Worm (Caenorhabditis elegans) whole organism, L3 larva: ENCODE measurements around the gene sru-35.

Experiments used
- ama-1 ChIP-seq: fragments of 150-350 bp; optimal IDR thresholded peaks from 2 replicates; lab custom pipeline; 2018
- ceh-16 ChIP-seq: sonication (generic microtip); optimal IDR thresholded peaks from 2 replicates; lab custom pipeline; 2017; ENCODE audit warnings: missing biosample characterization, missing genetic modification characterization
- ceh-9 ChIP-seq: sonication (generic microtip); optimal IDR thresholded peaks from 2 replicates; lab custom pipeline; 2018; ENCODE audit warnings: missing biosample characterization, missing genetic modification characterization
- egl-27 ChIP-seq: sonication (generic microtip); optimal IDR thresholded peaks from 4 replicates; lab custom pipeline; 2017; ENCODE audit warnings: missing biosample characterization, missing genetic modification reagents, missing genetic modification characterization
- nhr-23 ChIP-seq: fragments of 150-350 bp; optimal IDR thresholded peaks from 2 replicates; lab custom pipeline; 2014; ENCODE audit warnings: missing biosample characterization, missing genetic modification reagents, missing genetic modification characterization
- nhr-237 ChIP-seq: fragments of 150-350 bp; optimal IDR thresholded peaks from 2 replicates; lab custom pipeline; 2014; ENCODE audit warnings: missing biosample characterization, missing genetic modification characterization
- unc-62 ChIP-seq: fragments of 150-350 bp; sonication (generic microtip); optimal IDR thresholded peaks from 4 replicates; lab custom pipeline; 2014; ENCODE audit warnings: missing biosample characterization, missing genetic modification reagents, missing genetic modification characterization
- ztf-11 ChIP-seq: fragments of 150-350 bp; optimal IDR thresholded peaks from 2 replicates; lab custom pipeline; 2014; ENCODE audit warnings: missing biosample characterization, missing genetic modification characterization

- TF ChIP-seq ztf-11 (tag; lab: Kevin White, UChicago) (no peak), nhr-23 (tag; lab: Kevin White, UChicago) (no peak), ama-1 (lab: Kevin White, UChicago) (no peak), egl-27 (tag; lab: Kevin White, UChicago) (no peak), ceh-16 (no peak), ceh-9 (tag; lab: Kevin White, UChicago) (no peak), unc-62 (GFP tag; lab: Kevin White, UChicago) (no peak), nhr-237 (tag; lab: Kevin White, UChicago) (no peak)
Observed at ce11 chrIV:8748967-8749366, 41.1 kb downstream of the sru-35 start.
